Fruit fly (Drosophila melanogaster) whole organism: Measurements from ENCODE around the gene CG8870.

Experiments
- CG8478 ChIP-seq: fragments of >200 bp; optimal IDR thresholded peaks from 2 replicates; lab custom pipeline; 2018; ENCODE audit warnings: inconsistent platforms
- Dll ChIP-seq: fragments of >200 bp; optimal IDR thresholded peaks from 2 replicates; lab custom pipeline; 2017
- EcR ChIP-seq, 2 experiments: fragments of >200 bp; optimal IDR thresholded peaks; 2 replicates each; lab custom pipeline; 2017; ENCODE audit warnings: missing biosample characterization in 2 of 2, missing genetic modification characterization in 2 of 2, missing genetic modification reagents in 2 of 2
- pan ChIP-seq: fragments of >200 bp; optimal IDR thresholded peaks from 2 replicates; lab custom pipeline; 2017
- psq ChIP-seq: fragments of >200 bp; optimal IDR thresholded peaks from 2 replicates; lab custom pipeline; 2017
- usp ChIP-seq: fragments of >200 bp; optimal IDR thresholded peaks from 2 replicates; lab custom pipeline; 2017; ENCODE audit warnings: missing biosample characterization, missing genetic modification characterization, mixed read lengths

The CG8870 gene

DNA sequence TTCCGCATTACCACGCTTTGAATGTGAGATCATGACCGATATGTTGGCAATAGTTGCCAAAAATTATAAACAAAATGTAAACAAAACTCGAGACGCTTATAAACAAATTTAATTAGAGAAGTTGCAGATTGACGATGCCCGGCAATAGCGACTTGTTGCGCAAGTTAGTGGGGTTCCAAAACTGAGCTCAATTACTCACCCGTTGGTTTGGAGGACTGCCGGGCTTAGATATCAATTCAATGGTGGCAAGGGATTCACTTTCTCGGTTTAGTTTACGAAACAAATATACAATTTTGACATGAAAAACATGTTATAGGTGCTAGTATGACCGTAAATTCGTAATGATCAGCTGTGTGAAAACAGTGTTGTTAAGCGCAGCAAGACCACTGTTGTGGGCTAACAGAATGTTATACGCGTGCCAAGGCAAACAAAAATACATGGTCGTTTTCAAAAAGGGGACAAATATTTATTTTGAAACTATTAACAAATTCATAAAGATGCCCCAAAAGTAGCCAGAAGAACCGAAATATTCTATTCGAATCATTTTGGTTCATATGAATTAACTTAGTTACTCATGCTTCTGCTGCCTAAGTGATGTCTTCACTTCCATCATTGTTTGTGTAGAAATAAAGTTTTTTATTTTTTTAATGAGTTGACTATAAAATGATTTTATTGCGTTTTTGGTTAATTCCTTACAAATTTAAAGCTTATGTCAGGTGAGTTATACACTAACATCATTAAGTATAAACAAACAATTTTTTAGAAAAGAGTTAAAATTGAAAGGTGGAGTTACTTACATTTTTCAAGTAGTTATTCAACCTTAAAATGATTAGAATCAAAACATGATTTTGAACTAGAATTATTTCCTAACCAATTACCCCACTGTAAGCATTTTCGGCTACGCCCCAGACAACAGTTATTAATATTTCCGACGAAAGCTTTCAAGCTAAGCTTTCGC lies 12.8 kb upstream of the CG8870 start, which contains the start of gene Elp6:
Elp6 (minus strand) TSS at position 350 of the 958 bp plus-strand sequence.
- TF ChIP-seq Dll (lab: Kevin White, UChicago) (no peak), CG8478 (lab: Kevin White, UChicago) (no peak), usp (no peak), EcR (GFP tag; optimal IDR thresholded peaks at IDR 0.05; lab: Kevin White, UChicago) (no peak), pan (lab: Kevin White, UChicago) (no peak), psq (lab: Kevin White, UChicago) (no peak)

DNA sequence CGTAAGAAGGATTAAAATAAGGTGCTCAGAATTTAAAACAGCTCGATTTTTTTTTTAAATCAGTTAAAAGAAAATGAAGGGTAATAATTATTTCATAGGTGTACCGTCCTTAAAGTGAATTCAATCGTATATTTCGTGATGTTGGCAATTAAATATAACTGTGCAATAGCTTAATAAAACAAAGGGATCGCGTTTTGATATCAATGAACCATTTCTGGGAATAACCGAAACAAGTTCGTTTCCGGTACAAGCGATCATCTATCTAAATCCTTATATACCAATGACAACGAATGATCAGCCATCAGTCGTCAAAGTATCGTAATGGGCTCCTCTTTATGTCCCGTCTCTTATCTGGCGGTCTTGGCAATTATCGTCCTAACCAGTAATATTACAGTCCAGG lies 10.3 kb upstream of the CG8870 start, which contains the start of gene CheA87a:
CheA87a (plus strand) TSS at position 301 of the 400 bp plus-strand sequence.
- TF ChIP-seq CG8478 (lab: Kevin White, UChicago) = no peak
- TF ChIP-seq EcR (GFP tag; optimal IDR thresholded peaks at IDR 0.05; lab: Kevin White, UChicago) = no peak
- no peak for TF ChIP-seq Dll (lab: Kevin White, UChicago)

DNA sequence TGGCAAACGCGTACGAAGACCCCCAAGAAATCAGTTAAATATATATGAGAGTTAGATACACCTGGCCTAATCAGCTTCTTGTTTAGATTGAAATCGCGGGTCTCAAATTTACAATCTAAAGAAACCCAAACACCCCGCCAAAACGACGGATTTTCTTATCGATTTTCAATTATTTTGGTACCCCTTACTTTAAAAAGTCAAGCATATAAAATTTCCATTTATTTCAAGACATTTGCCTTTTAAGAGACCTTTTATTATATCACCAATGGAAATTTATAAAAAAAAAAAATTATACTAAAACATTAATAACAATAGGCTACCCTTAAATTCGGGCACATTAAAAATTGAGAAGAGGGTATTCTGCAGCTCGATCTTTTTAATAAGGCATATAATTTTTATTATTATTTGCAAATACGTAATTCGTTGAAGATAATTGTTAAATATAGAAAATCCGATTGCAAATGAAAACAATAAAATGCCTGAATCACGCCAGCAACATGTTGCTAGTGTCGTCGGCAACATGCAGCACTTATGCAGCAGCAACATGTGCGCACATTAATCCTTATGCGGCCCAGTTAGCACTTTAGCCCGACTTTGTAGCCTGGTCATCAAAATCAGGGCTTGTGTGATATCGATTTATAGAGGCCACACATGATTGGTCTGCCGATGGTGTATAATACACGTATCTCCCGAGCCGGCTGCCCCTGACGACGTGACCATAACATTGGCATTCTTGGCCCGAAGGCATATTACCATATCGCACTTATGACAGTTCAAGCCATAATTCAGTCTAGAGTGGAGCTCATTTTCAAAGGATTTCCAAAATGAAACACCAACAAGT lies 7.6 kb upstream of the CG8870 start, which contains the start of the genes Lip3 and CG34309:
Lip3 (minus strand) TSS at position 65 of the 841 bp plus-strand sequence.
CG34309 (plus strand) TSS at position 791 of the 841 bp plus-strand sequence.
- TF ChIP-seq pan (lab: Kevin White, UChicago) (peak; percentile 53), EcR (GFP tag; optimal IDR thresholded peaks at IDR 0.05; lab: Kevin White, UChicago) (no peak)

DNA sequence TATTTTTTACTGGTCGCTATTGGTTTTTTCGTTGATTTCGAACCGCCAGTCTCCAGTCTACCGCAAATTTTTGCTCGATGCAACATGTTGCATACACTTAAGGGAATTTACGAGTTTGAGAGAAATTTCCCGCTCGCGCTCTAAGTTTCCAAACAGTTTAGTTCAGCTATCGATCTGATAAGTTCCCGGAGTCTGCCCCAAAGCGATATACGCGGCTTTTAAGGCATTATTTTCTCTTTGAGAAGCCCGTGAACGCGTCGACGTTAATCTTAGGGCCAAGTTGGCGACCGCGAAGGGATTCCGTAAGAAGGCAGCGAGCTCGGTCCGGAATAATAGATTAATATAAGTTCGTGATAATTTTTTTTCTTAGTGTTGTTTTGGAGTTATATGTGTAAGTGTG lies 4.7 kb upstream of the CG8870 start:
- no peak for TF ChIP-seq EcR (GFP tag; optimal IDR thresholded peaks at IDR 0.05; lab: Kevin White, UChicago)
- TF ChIP-seq pan (lab: Kevin White, UChicago) = no peak
- TF ChIP-seq usp = no peak
- no peak for TF ChIP-seq psq (lab: Kevin White, UChicago)
- no peak for TF ChIP-seq CG8478 (lab: Kevin White, UChicago)
- TF ChIP-seq Dll (lab: Kevin White, UChicago) = no peak

DNA sequence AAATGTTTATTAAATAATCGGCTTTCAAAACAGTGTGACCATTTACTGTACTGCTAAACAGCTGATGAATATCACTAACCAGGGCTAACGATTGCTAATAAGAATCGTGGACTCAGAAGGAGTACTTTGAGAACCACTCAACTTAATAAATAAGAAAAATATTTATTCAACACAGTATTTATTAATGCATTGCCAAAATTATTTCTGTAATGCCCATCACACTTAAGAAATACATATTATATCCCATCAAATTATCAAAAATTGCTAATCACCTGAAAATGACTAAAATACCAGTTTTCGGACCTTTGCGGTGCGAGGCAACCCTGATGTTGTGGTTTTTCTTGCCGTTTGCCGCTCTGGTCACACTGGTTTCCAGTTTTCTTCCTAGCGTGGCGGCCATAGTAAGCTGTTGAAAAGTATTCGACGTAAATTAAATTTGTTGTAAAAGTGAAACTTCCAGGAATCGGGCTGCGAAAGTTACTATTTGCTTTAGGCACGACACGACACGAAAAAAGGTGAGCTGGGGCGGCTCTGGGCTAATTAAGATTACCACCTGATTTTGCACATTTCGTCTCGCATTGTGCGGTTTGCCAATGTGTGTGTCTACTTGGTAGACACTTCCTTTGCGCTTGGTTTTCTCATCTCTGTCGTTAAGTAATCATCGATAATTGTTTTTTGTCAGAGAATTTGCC lies 2.2 kb downstream of the CG8870 start, which contains the start of the genes mRpS21 and Droj2:
mRpS21 (minus strand) TSS at position 66 of the 692 bp plus-strand sequence.
Droj2 (plus strand) TSS at position 363 of the 692 bp plus-strand sequence.
- no peak for TF ChIP-seq pan (lab: Kevin White, UChicago)
- no peak for TF ChIP-seq usp
- TF ChIP-seq EcR (GFP tag; optimal IDR thresholded peaks at IDR 0.05; lab: Kevin White, UChicago) = no peak
- TF ChIP-seq Dll (lab: Kevin White, UChicago) = no peak
- no peak for TF ChIP-seq psq (lab: Kevin White, UChicago)
- no peak for TF ChIP-seq CG8478 (lab: Kevin White, UChicago)

DNA sequence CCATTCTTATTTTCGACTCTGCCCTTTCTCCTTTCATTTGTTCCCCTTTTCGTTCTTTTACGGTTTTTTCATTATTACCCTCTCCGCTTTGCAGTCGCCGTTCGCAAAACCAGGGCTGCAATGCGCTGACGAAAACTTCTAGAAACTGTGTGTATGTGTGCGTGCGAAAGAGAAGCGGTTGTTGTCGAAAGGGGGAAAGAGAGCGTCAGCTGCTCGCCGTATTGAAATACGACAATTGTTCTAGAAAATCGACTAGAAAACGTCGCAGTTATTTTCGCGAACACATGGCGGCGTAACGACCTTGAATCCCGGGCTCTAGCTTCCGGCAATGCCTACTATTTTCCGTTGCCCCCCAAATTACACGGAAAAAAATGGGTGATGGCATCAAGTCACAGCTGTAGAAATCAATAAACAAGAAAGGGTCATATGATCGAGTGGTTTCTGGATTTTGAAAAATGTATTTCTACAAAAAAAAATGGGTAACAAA lies 3.1 kb downstream of the CG8870 start:
- TF ChIP-seq usp (no peak), Dll (lab: Kevin White, UChicago) (no peak), EcR (GFP tag; optimal IDR thresholded peaks at IDR 0.05; lab: Kevin White, UChicago) (no peak), pan (lab: Kevin White, UChicago) (no peak), psq (lab: Kevin White, UChicago) (no peak), CG8478 (lab: Kevin White, UChicago) (no peak)

DNA sequence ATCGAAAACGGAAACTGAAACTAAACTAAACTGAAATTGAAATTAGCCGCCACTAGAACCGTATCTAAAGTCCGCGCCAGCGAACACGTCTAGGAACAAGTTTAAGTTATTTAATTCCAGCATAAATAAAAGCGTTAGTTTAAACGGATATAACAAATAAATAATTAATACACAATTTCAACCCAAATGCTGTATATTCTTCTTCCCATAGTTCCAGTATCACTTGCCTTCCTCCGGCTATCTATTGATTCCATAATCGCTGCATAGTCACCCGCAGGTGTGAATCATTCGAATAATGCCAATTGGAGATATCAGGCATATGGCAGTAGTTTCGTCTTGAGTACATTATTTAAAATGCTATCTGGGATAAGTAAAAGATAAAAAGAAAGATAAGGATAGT lies 5.5 kb downstream of the CG8870 start:
- TF ChIP-seq Dll (lab: Kevin White, UChicago) (no peak), usp (no peak), CG8478 (lab: Kevin White, UChicago) (no peak), EcR (GFP tag; optimal IDR thresholded peaks at IDR 0.05; lab: Kevin White, UChicago) (no peak)

DNA sequence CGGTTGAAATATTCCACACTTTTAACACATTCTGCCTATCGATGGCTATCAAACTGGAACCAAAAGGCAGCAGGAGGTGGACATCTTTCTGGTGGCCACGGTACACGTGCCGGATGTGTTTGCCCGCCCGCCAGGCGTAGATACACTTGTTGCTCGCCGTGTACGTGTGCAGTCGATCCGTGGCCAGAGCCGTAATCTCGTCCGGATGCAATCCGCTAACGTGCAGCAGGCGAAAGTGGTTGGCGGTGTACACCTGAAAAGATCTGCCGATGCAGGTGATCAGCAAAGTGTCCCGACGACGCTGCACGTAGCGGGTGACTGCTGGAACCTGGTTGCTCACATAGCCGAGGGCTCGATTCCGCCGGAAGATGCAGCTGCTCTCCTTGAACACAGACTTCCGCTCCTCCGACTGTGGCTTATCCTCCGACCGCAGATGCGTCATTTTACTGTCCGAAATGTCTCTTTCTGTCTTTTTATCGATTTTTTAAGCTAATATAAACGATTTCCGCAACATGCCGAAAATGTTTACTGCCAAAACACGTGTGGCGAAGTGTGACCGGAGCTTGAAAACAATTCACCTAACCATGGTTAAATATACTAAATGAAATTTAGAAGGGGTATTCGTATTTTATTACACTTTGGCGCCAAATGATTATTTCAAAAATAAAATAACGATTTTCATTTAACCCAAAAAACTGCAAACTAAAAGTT lies 8.7 kb downstream of the CG8870 start, which contains the start of gene CG9799:
CG9799 (minus strand) TSS at position 550 of the 711 bp plus-strand sequence.
- TF ChIP-seq EcR (GFP tag; optimal IDR thresholded peaks at IDR 0.05; lab: Kevin White, UChicago) = no peak

DNA sequence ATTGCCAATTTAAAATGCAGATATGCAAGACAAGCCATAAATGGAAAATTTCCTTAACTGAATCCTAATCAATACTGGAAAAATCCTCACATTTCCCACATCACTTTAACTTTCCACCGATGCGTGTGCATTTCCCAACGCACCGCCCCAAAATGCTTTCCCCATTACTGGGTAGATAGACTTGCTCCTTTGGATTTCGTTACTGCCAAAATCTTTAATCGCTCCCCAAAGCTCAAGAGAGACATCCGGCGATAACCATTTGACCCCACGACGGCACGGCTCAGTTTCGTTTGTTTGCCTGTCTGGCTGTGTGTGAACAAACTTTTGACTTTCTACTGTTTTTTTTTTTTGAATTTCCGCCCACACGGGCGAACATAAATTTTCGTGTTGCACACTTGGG lies 10.8 kb downstream of the CG8870 start:
- TF ChIP-seq psq (lab: Kevin White, UChicago) = no peak
- no peak for TF ChIP-seq CG8478 (lab: Kevin White, UChicago)

DNA sequence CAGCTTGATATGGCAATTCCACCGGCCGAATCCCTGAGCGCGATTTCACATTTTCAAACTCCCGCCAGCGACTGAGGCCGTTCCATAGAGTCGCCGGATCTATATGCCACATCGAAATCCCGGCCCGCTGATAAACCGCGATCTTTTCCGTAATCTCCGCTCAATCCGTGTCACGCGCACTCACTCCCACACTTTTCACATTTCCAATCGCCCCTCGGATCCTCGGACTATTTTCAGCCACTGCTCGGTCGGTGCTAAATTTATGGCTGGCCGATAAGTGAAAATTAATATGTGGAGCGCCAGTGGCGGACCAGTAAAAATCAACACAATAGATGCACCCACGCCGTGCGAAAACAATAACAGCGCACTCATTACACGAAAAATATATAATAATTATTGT lies 13.4 kb downstream of the CG8870 start:
- no peak for TF ChIP-seq psq (lab: Kevin White, UChicago)

DNA sequence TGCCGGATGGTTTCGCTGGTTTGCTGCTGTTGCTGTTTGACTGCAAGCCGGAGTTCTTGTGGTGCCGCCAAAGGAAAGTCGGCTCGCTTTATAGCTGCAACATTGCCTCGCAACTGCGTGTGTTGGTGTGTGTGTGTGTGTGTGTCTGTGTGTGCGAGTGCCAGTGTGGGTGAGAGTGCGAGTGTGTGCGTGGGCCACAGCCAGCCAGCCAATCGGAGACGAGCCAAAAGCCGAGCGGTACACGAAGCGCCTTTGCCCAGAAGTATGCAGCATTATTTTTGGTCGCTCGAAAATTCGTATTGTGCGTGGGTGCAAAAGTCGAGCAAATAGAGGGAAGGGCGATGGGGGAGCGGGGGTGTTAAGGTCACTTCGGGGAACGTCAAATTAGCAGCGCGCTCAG lies 15.5 kb downstream of the CG8870 start, which contains the start of gene CCHa2:
CCHa2 (minus strand) TSS at position 65 of the 400 bp plus-strand sequence.
- TF ChIP-seq pan (lab: Kevin White, UChicago) (no peak), Dll (lab: Kevin White, UChicago) (no peak), usp (no peak), EcR (GFP tag; optimal IDR thresholded peaks at IDR 0.05; lab: Kevin White, UChicago) (no peak), psq (lab: Kevin White, UChicago) (no peak), CG8478 (lab: Kevin White, UChicago) (no peak)
